Fruit fly (Drosophila melanogaster) whole organism, embryonic: ENCODE results near the gene RhoGAP19D.

Experiments used
- C15 ChIP-seq: fragments of 200-800 bp; sonication (Bioruptor generic); IDR thresholded peaks from 3 replicates; pipeline ENCODE4 v1.3.6; 2022; ENCODE audit warnings: missing biosample characterization, missing genetic modification characterization
- CG10274 ChIP-seq: fragments of 200-800 bp; sonication (Bioruptor generic); optimal IDR thresholded peaks from 3 replicates; lab custom pipeline; 2017; ENCODE audit warnings: missing biosample characterization, mild to moderate bottlenecking, missing genetic modification characterization
- CG11093 ChIP-seq: fragments of 200-800 bp; sonication (Bioruptor generic); IDR thresholded peaks from 3 replicates; pipeline ENCODE4 v1.3.6; 2022; ENCODE audit warnings: missing biosample characterization, missing genetic modification characterization
- CG11456 ChIP-seq: fragments of 200-800 bp; sonication (Bioruptor generic); IDR thresholded peaks from 3 replicates; pipeline ENCODE4 v1.3.6; 2022; ENCODE audit warnings: missing biosample characterization, missing genetic modification characterization
- CG12219 ChIP-seq: fragments of 200-800 bp; sonication (Bioruptor generic); optimal IDR thresholded peaks from 3 replicates; lab custom pipeline; 2018; ENCODE audit warnings: missing biosample characterization, mild to moderate bottlenecking, missing genetic modification characterization
- CG12299 ChIP-seq: fragments of 200-800 bp; sonication (Bioruptor generic); optimal IDR thresholded peaks from 2 replicates; lab custom pipeline; 2018; ENCODE audit warnings: missing biosample characterization, mild to moderate bottlenecking, missing genetic modification characterization
- CG14710 ChIP-seq: fragments of 200-800 bp; sonication (Bioruptor generic); optimal IDR thresholded peaks from 3 replicates; lab custom pipeline; 2019; ENCODE audit warnings: missing biosample characterization, mild to moderate bottlenecking, missing genetic modification characterization, moderate library complexity
- CG15601 ChIP-seq: fragments of 200-800 bp; sonication (Bioruptor generic); optimal IDR thresholded peaks from 3 replicates; lab custom pipeline; 2019; ENCODE audit warnings: missing biosample characterization, mild to moderate bottlenecking, missing genetic modification characterization, moderate library complexity
- CG2889 ChIP-seq: fragments of 200-800 bp; sonication (Bioruptor generic); IDR thresholded peaks from 3 replicates; pipeline ENCODE4 v1.3.6; 2022; ENCODE audit warnings: missing biosample characterization, missing genetic modification characterization
- CG30020 ChIP-seq: fragments of 200-800 bp; optimal IDR thresholded peaks from 2 replicates; lab custom pipeline; 2019; ENCODE audit warnings: missing biosample characterization, mild to moderate bottlenecking, missing genetic modification characterization, moderate library complexity
- CG31388 ChIP-seq: fragments of 200-800 bp; sonication (Bioruptor generic); optimal IDR thresholded peaks from 2 replicates; lab custom pipeline; 2016; ENCODE audit warnings: missing biosample characterization, missing genetic modification characterization
- CG32767 ChIP-seq: fragments of 200-800 bp; sonication (Bioruptor generic); IDR thresholded peaks from 2 replicates; pipeline ENCODE4 v1.3.6; 2022; ENCODE audit warnings: missing biosample characterization, missing genetic modification characterization
- CG3838 ChIP-seq: fragments of 200-800 bp; sonication (Bioruptor generic); optimal IDR thresholded peaks from 3 replicates; lab custom pipeline; 2016; ENCODE audit warnings: missing biosample characterization, missing genetic modification characterization
- CG3995 ChIP-seq: fragments of 200-800 bp; sonication (Bioruptor generic); optimal IDR thresholded peaks from 3 replicates; lab custom pipeline; 2016; ENCODE audit warnings: missing biosample characterization, missing genetic modification characterization
- CG4328 ChIP-seq: fragments of 200-800 bp; sonication (Bioruptor generic); optimal IDR thresholded peaks from 3 replicates; lab custom pipeline; 2017; ENCODE audit warnings: missing biosample characterization, missing genetic modification reagents, missing genetic modification characterization
- CG4617 ChIP-seq: fragments of 200-800 bp; sonication (Bioruptor generic); optimal IDR thresholded peaks from 3 replicates; lab custom pipeline; 2016; ENCODE audit warnings: missing biosample characterization, missing genetic modification characterization, borderline replicate concordance
- CG6654 ChIP-seq: fragments of 200-800 bp; sonication (Bioruptor generic); optimal IDR thresholded peaks from 2 replicates; lab custom pipeline; 2017; ENCODE audit warnings: missing biosample characterization, mild to moderate bottlenecking, missing genetic modification characterization
- CG6765 ChIP-seq: fragments of 200-800 bp; sonication (Bioruptor generic); optimal IDR thresholded peaks from 3 replicates; lab custom pipeline; 2017; ENCODE audit warnings: missing biosample characterization, mild to moderate bottlenecking, missing genetic modification characterization
- CG8388 ChIP-seq: fragments of 200-800 bp; sonication (Bioruptor generic); optimal IDR thresholded peaks from 2 replicates; lab custom pipeline; 2019; ENCODE audit warnings: missing biosample characterization, mild to moderate bottlenecking, missing genetic modification characterization, moderate library complexity
- CG8478 ChIP-seq: fragments of >200 bp; optimal IDR thresholded peaks from 2 replicates; lab custom pipeline; 2018
- CG9797 ChIP-seq: fragments of 200-800 bp; sonication (Bioruptor generic); optimal IDR thresholded peaks from 3 replicates; lab custom pipeline; 2018; ENCODE audit warnings: missing biosample characterization, mild to moderate bottlenecking, missing genetic modification characterization
- Dbx ChIP-seq: fragments of 200-800 bp; sonication (Bioruptor generic); IDR thresholded peaks from 3 replicates; pipeline ENCODE4 v1.3.6; 2022; ENCODE audit warnings: missing biosample characterization, missing genetic modification characterization
- Fer3 ChIP-seq: fragments of 200-800 bp; sonication (Bioruptor generic); optimal IDR thresholded peaks from 2 replicates; lab custom pipeline; 2018; ENCODE audit warnings: missing biosample characterization, mild to moderate bottlenecking, missing genetic modification characterization, moderate library complexity
- Hr78 ChIP-seq, 2 experiments: fragments of 200-800 bp in 1 of 2; fragments of >200 bp in 1 of 2; sonication (Bioruptor generic) in 1 of 2; optimal IDR thresholded peaks; 2 replicates each; lab custom pipeline; 2017 to 2019; ENCODE audit warnings: missing biosample characterization in 2 of 2, missing genetic modification characterization in 2 of 2, mild to moderate bottlenecking in 1 of 2, moderate library complexity in 1 of 2
- Lpt ChIP-seq: fragments of >200 bp; optimal IDR thresholded peaks from 2 replicates; lab custom pipeline; 2018; ENCODE audit warnings: missing biosample characterization, missing genetic modification characterization
- Mrtf ChIP-seq: fragments of 200-800 bp; sonication (Bioruptor generic); IDR thresholded peaks from 3 replicates; pipeline ENCODE4 v1.3.6; 2022; ENCODE audit warnings: missing biosample characterization, missing genetic modification characterization
- Neu2 ChIP-seq: fragments of 200-800 bp; sonication (Bioruptor generic); optimal IDR thresholded peaks from 3 replicates; lab custom pipeline; 2016; ENCODE audit warnings: missing biosample characterization, missing genetic modification characterization, borderline replicate concordance
- Nf-YC ChIP-seq: fragments of 200-800 bp; optimal IDR thresholded peaks from 3 replicates; lab custom pipeline; 2019; ENCODE audit warnings: missing biosample characterization, mild to moderate bottlenecking, missing genetic modification characterization, moderate library complexity
- Ravus ChIP-seq: fragments of 200-800 bp; sonication (Bioruptor generic); IDR thresholded peaks from 2 replicates; pipeline ENCODE4 v1.3.6; 2022; ENCODE audit warnings: missing biosample characterization, missing genetic modification characterization
- Scr ChIP-seq: fragments of 200-800 bp; sonication (Bioruptor generic); IDR thresholded peaks from 2 replicates; pipeline ENCODE4 v1.3.6; 2022; ENCODE audit warnings: missing biosample characterization, missing genetic modification characterization; ENCODE audit not compliant: partially characterized antibody
- Xbp1 ChIP-seq: fragments of 200-800 bp; sonication (Bioruptor generic); optimal IDR thresholded peaks from 3 replicates; lab custom pipeline; 2016; ENCODE audit warnings: missing biosample characterization, mild to moderate bottlenecking, missing genetic modification characterization
- bcd ChIP-seq: fragments of 200-800 bp; sonication (Bioruptor generic); optimal IDR thresholded peaks from 2 replicates; lab custom pipeline; 2017; ENCODE audit warnings: missing biosample characterization, mild to moderate bottlenecking, missing genetic modification characterization
- chm ChIP-seq: fragments of 200-800 bp; sonication (Bioruptor generic); IDR thresholded peaks from 2 replicates; pipeline ENCODE4 v1.3.6; 2022; ENCODE audit warnings: missing biosample characterization, missing genetic modification characterization
- dm ChIP-seq: fragments of 200-800 bp; sonication (Bioruptor generic); optimal IDR thresholded peaks from 3 replicates; lab custom pipeline; 2016; ENCODE audit warnings: missing biosample characterization, missing genetic modification characterization
- ewg ChIP-seq: fragments of 200-800 bp; sonication (Bioruptor generic); optimal IDR thresholded peaks from 3 replicates; lab custom pipeline; 2017; ENCODE audit warnings: mild to moderate bottlenecking, missing biosample characterization, missing genetic modification reagents, missing genetic modification characterization
- fd64A ChIP-seq: fragments of 200-800 bp; sonication (Bioruptor generic); optimal IDR thresholded peaks from 3 replicates; lab custom pipeline; 2018; ENCODE audit warnings: missing biosample characterization, mild to moderate bottlenecking, missing genetic modification characterization
- gcm2 ChIP-seq: fragments of 200-800 bp; sonication (Bioruptor generic); optimal IDR thresholded peaks from 2 replicates; lab custom pipeline; 2016; ENCODE audit warnings: missing biosample characterization, missing genetic modification characterization
- gfzf ChIP-seq: fragments of 200-800 bp; sonication (Bioruptor generic); optimal IDR thresholded peaks from 2 replicates; lab custom pipeline; 2016; ENCODE audit warnings: missing biosample characterization, mild to moderate bottlenecking, missing genetic modification characterization, moderate library complexity
- inv ChIP-seq: fragments of 200-800 bp; sonication (Bioruptor generic); IDR thresholded peaks from 2 replicates; pipeline ENCODE4 v1.3.6; 2022; ENCODE audit warnings: missing biosample characterization, missing genetic modification characterization; ENCODE audit not compliant: partially characterized antibody
- lola ChIP-seq, 3 experiments: fragments of >200 bp in 2 of 3; fragments of 200-800 bp in 1 of 3; sonication (Bioruptor generic) in 1 of 3; optimal IDR thresholded peaks; 2 replicates each; lab custom pipeline; 2017 to 2019; ENCODE audit warnings: missing biosample characterization in 3 of 3, missing genetic modification characterization in 3 of 3, mild to moderate bottlenecking in 1 of 3, moderate library complexity in 1 of 3
- maf-S ChIP-seq: fragments of 200-800 bp; sonication (Bioruptor generic); optimal IDR thresholded peaks from 2 replicates; lab custom pipeline; 2016; ENCODE audit warnings: missing biosample characterization, missing genetic modification characterization
- mam ChIP-seq: fragments of 200-800 bp; sonication (Bioruptor generic); optimal IDR thresholded peaks from 3 replicates; lab custom pipeline; 2016; ENCODE audit warnings: missing biosample characterization, missing genetic modification characterization
- pita ChIP-seq: fragments of 200-800 bp; sonication (Bioruptor generic); optimal IDR thresholded peaks from 2 replicates; lab custom pipeline; 2017; ENCODE audit warnings: missing biosample characterization, mild to moderate bottlenecking, missing genetic modification characterization
- scrt ChIP-seq: fragments of 200-800 bp; sonication (Bioruptor generic); optimal IDR thresholded peaks from 2 replicates; lab custom pipeline; 2018; ENCODE audit warnings: missing biosample characterization, mild to moderate bottlenecking, missing genetic modification characterization, moderate library complexity
- sqz ChIP-seq: fragments of 200-800 bp; sonication (Bioruptor generic); optimal IDR thresholded peaks from 3 replicates; lab custom pipeline; 2018; ENCODE audit warnings: missing biosample characterization, mild to moderate bottlenecking, missing genetic modification characterization
- stwl ChIP-seq: fragments of 200-800 bp; sonication (Bioruptor generic); optimal IDR thresholded peaks from 3 replicates; lab custom pipeline; 2018; ENCODE audit warnings: missing biosample characterization, mild to moderate bottlenecking, missing genetic modification characterization, moderate library complexity
- tio ChIP-seq: fragments of 200-800 bp; sonication (Bioruptor generic); optimal IDR thresholded peaks from 2 replicates; lab custom pipeline; 2017; ENCODE audit warnings: missing biosample characterization, missing genetic modification characterization, inconsistent platforms
- tll ChIP-seq, 2 experiments: fragments of 200-800 bp in 1 of 2; fragments of >200 bp in 1 of 2; sonication (Bioruptor generic) in 1 of 2; optimal IDR thresholded peaks; 2 replicates each; lab custom pipeline; 2017 to 2019; ENCODE audit warnings: missing biosample characterization in 2 of 2, missing genetic modification characterization in 2 of 2, mild to moderate bottlenecking in 1 of 2, moderate library complexity in 1 of 2
- tup ChIP-seq: fragments of 200-800 bp; sonication (Bioruptor generic); optimal IDR thresholded peaks from 2 replicates; lab custom pipeline; 2016; ENCODE audit warnings: missing biosample characterization, mild to moderate bottlenecking, missing genetic modification characterization, moderate library complexity
- vnd ChIP-seq: fragments of 200-800 bp; sonication (Bioruptor generic); IDR thresholded peaks from 3 replicates; pipeline ENCODE4 v1.3.6; 2022; ENCODE audit warnings: missing biosample characterization, missing genetic modification characterization; ENCODE audit not compliant: partially characterized antibody

RhoGAP19D gene

dm6 chrX:20524754-20525236 lies 14.3 kb upstream of the RhoGAP19D start, which contains the start of gene Tak1 (continued):
- TF ChIP-seq CG6765: peak; percentile 30
- TF ChIP-seq CG15601 (tag; lab: Kevin White, UChicago): peak; percentile 39
- peak; percentile 63; the same call in 2 of the 3 replicates for TF ChIP-seq Mrtf (GFP tag; lab: Robert Waterston, UW)
- no peak for TF ChIP-seq CG3838 (GFP tag; lab: Kevin White, UChicago)
- TF ChIP-seq Neu2: no peak
- TF ChIP-seq Dbx (GFP tag; lab: Robert Waterston, UW): peak; percentile 64; the same call in 1 of the 3 replicates
- TF ChIP-seq CG4328 (GFP tag; lab: Kevin White, UChicago): peak; percentile 44
- peak; percentile 47 for TF ChIP-seq tio (GFP tag; lab: Kevin White, UChicago)
- TF ChIP-seq CG12299 (tag; lab: Kevin White, UChicago): no peak
- TF ChIP-seq Nf-YC (tag; lab: Kevin White, UChicago): peak; percentile 34
- no peak for TF ChIP-seq CG31388
- peak; percentile 58 for TF ChIP-seq bcd (GFP tag; lab: Kevin White, UChicago)
- TF ChIP-seq CG2889 (GFP tag; lab: Robert Waterston, UW): no peak
- no peak for TF ChIP-seq lola (GFP tag; optimal IDR thresholded peaks at IDR 0.05; lab: Kevin White, UChicago)
- TF ChIP-seq vnd: peak; percentile 77
- TF ChIP-seq inv (GFP tag; lab: Robert Waterston, UW): peak; percentile 59
- TF ChIP-seq Ravus (GFP tag; lab: Robert Waterston, UW): no peak
- peak; percentile 75 for TF ChIP-seq Scr (GFP tag; lab: Robert Waterston, UW)
- peak; percentile 60 for TF ChIP-seq CG30020 (tag; lab: Kevin White, UChicago)
- peak; percentile 89 for TF ChIP-seq CG11456
- TF ChIP-seq ewg (GFP tag; lab: Kevin White, UChicago): no peak
- TF ChIP-seq CG8478 (lab: Kevin White, UChicago): no peak
- TF ChIP-seq CG9797 (GFP tag; lab: Kevin White, UChicago): peak; percentile 19
- TF ChIP-seq CG8388 (GFP tag; lab: Kevin White, UChicago): no peak
- no peak for TF ChIP-seq Lpt (GFP tag; lab: Kevin White, UChicago)
- TF ChIP-seq Hr78 (GFP tag; optimal IDR thresholded peaks at IDR 0.05; lab: Kevin White, UChicago): no peak
- TF ChIP-seq dm (GFP tag; lab: Kevin White, UChicago): peak; percentile 51
- TF ChIP-seq CG14710 (tag; lab: Kevin White, UChicago): peak; percentile 59
- peak; percentile 60 for TF ChIP-seq mam (GFP tag; lab: Kevin White, UChicago)
- TF ChIP-seq sqz (GFP tag; lab: Kevin White, UChicago): peak; percentile 45
- no peak for TF ChIP-seq scrt (GFP tag; lab: Kevin White, UChicago)
- TF ChIP-seq CG3995 (GFP tag; lab: Kevin White, UChicago): no peak
- TF ChIP-seq CG6654 (GFP tag; lab: Kevin White, UChicago): peak; percentile 17
- no peak for TF ChIP-seq fd64A (GFP tag; lab: Kevin White, UChicago)
- no peak for TF ChIP-seq CG10274 (GFP tag; lab: Kevin White, UChicago)
- peak; percentile 31 for TF ChIP-seq CG12219
- TF ChIP-seq chm: no peak
- TF ChIP-seq stwl (tag; lab: Kevin White, UChicago): peak; percentile 82
- no peak for TF ChIP-seq gcm2 (GFP tag; lab: Kevin White, UChicago)
- peak; percentile 59 for TF ChIP-seq maf-S
- TF ChIP-seq Fer3 (tag; lab: Kevin White, UChicago): no peak
- no peak for TF ChIP-seq CG11093 (GFP tag; lab: Robert Waterston, UW)
- peak; percentile 37 for TF ChIP-seq pita
- TF ChIP-seq Xbp1 (GFP tag; lab: Kevin White, UChicago): peak; percentile 77
- no peak for TF ChIP-seq tup
- TF ChIP-seq tll (GFP tag; optimal IDR thresholded peaks at IDR 0.05; lab: Kevin White, UChicago): no peak
- no peak for TF ChIP-seq CG32767 (GFP tag; lab: Robert Waterston, UW)
- peak; percentile 34 for TF ChIP-seq CG4617
- TF ChIP-seq gfzf (GFP tag; lab: Kevin White, UChicago): peak; percentile 21
- TF ChIP-seq C15 (GFP tag; lab: Robert Waterston, UW): no peak
